Fruit fly (Drosophila melanogaster) whole organism, prepupa: Measurements from ENCODE around the gene CG4629.

ENCODE experiments used
- Blimp-1 ChIP-seq: fragments of 200-800 bp; sonication (Bioruptor generic); optimal IDR thresholded peaks from 3 replicates; lab custom pipeline; 2017; ENCODE audit warnings: missing biosample characterization, missing genetic modification characterization, mild to moderate bottlenecking, moderate library complexity, missing genetic modification reagents
- CG10631 ChIP-seq: fragments of 200-800 bp; sonication (Bioruptor generic); optimal IDR thresholded peaks from 2 replicates; lab custom pipeline; 2016; ENCODE audit warnings: missing biosample characterization, missing genetic modification characterization
- CG10669 ChIP-seq: fragments of 200-800 bp; sonication (Bioruptor generic); optimal IDR thresholded peaks from 3 replicates; lab custom pipeline; 2018; ENCODE audit warnings: missing biosample characterization, mild to moderate bottlenecking, missing genetic modification characterization, moderate library complexity
- CG11294 ChIP-seq: fragments of 200-800 bp; sonication (Bioruptor generic); IDR thresholded peaks from 2 replicates; pipeline ENCODE4 v1.3.6; 2022; ENCODE audit warnings: missing biosample characterization, missing genetic modification characterization
- CG11902 ChIP-seq: fragments of 200-800 bp; sonication (Bioruptor generic); optimal IDR thresholded peaks from 3 replicates; lab custom pipeline; 2016; ENCODE audit warnings: missing biosample characterization, missing genetic modification characterization
- CG15336 ChIP-seq: fragments of 200-800 bp; sonication (Bioruptor generic); IDR thresholded peaks from 2 replicates; pipeline ENCODE4 v1.3.6; 2022; ENCODE audit warnings: missing biosample characterization, missing genetic modification characterization
- CG16779 ChIP-seq: fragments of 200-800 bp; sonication (Bioruptor generic); optimal IDR thresholded peaks from 3 replicates; lab custom pipeline; 2017; ENCODE audit warnings: missing biosample characterization, mild to moderate bottlenecking, missing genetic modification characterization
- CG3032 ChIP-seq: fragments of 200-800 bp; optimal IDR thresholded peaks from 2 replicates; lab custom pipeline; 2019; ENCODE audit warnings: missing biosample characterization, mild to moderate bottlenecking, missing genetic modification characterization, moderate library complexity
- CG31627 ChIP-seq: fragments of 200-800 bp; sonication (Bioruptor generic); optimal IDR thresholded peaks from 3 replicates; lab custom pipeline; 2016; ENCODE audit warnings: missing biosample characterization, missing genetic modification characterization
- CG4318 ChIP-seq: fragments of 200-800 bp; sonication (Bioruptor generic); optimal IDR thresholded peaks from 3 replicates; lab custom pipeline; 2017; ENCODE audit warnings: missing biosample characterization, mild to moderate bottlenecking, missing genetic modification characterization
- CG6163 ChIP-seq: fragments of 200-800 bp; sonication (Bioruptor generic); IDR thresholded peaks from 3 replicates; pipeline ENCODE4 v1.3.6; 2022; ENCODE audit warnings: missing biosample characterization, missing genetic modification characterization
- CG6276 ChIP-seq: fragments of 200-800 bp; sonication (Bioruptor generic); optimal IDR thresholded peaks from 2 replicates; lab custom pipeline; 2017; ENCODE audit warnings: missing biosample characterization, mild to moderate bottlenecking, missing genetic modification characterization
- CG6808 ChIP-seq: fragments of 200-800 bp; sonication (Bioruptor generic); optimal IDR thresholded peaks from 3 replicates; lab custom pipeline; 2017; ENCODE audit warnings: missing biosample characterization, missing genetic modification characterization, mild to moderate bottlenecking, moderate library complexity, missing genetic modification reagents
- CG8319 ChIP-seq: fragments of 200-800 bp; sonication (Bioruptor generic); optimal IDR thresholded peaks from 3 replicates; lab custom pipeline; 2016; ENCODE audit warnings: missing biosample characterization, missing genetic modification characterization
- CG8632 ChIP-seq: fragments of 200-800 bp; sonication (Bioruptor generic); optimal IDR thresholded peaks from 3 replicates; lab custom pipeline; 2016; ENCODE audit warnings: missing biosample characterization, missing genetic modification characterization
- CG9139 ChIP-seq: fragments of 200-800 bp; sonication (Bioruptor generic); optimal IDR thresholded peaks from 3 replicates; lab custom pipeline; 2017; ENCODE audit warnings: missing biosample characterization, mild to moderate bottlenecking, missing genetic modification characterization
- Eip75B ChIP-seq: fragments of 200-800 bp; sonication (Bioruptor generic); optimal IDR thresholded peaks from 3 replicates; lab custom pipeline; 2016; ENCODE audit warnings: missing biosample characterization, missing genetic modification characterization
- Eip78C ChIP-seq: fragments of 200-800 bp; sonication (Bioruptor generic); peaks from one replicate; lab custom pipeline; 2016; ENCODE audit warnings: missing biosample characterization, missing genetic modification characterization
- Ets21C ChIP-seq: fragments of 200-800 bp; sonication (Bioruptor generic); optimal IDR thresholded peaks from 3 replicates; lab custom pipeline; 2016; ENCODE audit warnings: missing biosample characterization, missing genetic modification characterization
- Ets96B ChIP-seq: fragments of 200-800 bp; optimal IDR thresholded peaks from 2 replicates; lab custom pipeline; 2019; ENCODE audit warnings: missing biosample characterization, mild to moderate bottlenecking, missing genetic modification characterization, moderate library complexity
- Gug ChIP-seq: fragments of 200-800 bp; sonication (Bioruptor generic); IDR thresholded peaks from 2 replicates; pipeline ENCODE4 v1.3.6; 2022; ENCODE audit warnings: missing biosample characterization, missing genetic modification characterization
- Hr39 ChIP-seq: fragments of 200-800 bp; sonication (Bioruptor generic); optimal IDR thresholded peaks from 2 replicates; lab custom pipeline; 2016; ENCODE audit warnings: missing biosample characterization, missing genetic modification characterization
- Hr4 ChIP-seq: fragments of 200-800 bp; sonication (Bioruptor generic); optimal IDR thresholded peaks from 3 replicates; lab custom pipeline; 2016; ENCODE audit warnings: missing biosample characterization, missing genetic modification characterization
- Met ChIP-seq: fragments of 200-800 bp; sonication (Bioruptor generic); optimal IDR thresholded peaks from 3 replicates; lab custom pipeline; 2016; ENCODE audit warnings: missing biosample characterization, missing genetic modification characterization
- Smox ChIP-seq: fragments of 200-800 bp; sonication (Bioruptor generic); optimal IDR thresholded peaks from 3 replicates; lab custom pipeline; 2016; ENCODE audit warnings: missing biosample characterization, missing genetic modification characterization
- achi ChIP-seq: fragments of 200-800 bp; sonication (Bioruptor generic); optimal IDR thresholded peaks from 3 replicates; lab custom pipeline; 2016; ENCODE audit warnings: missing biosample characterization, missing genetic modification characterization
- acj6 ChIP-seq: fragments of 200-800 bp; sonication (Bioruptor generic); optimal IDR thresholded peaks from 3 replicates; lab custom pipeline; 2016; ENCODE audit warnings: missing biosample characterization, missing genetic modification characterization
- cyc ChIP-seq: fragments of 200-800 bp; sonication (Bioruptor generic); optimal IDR thresholded peaks from 3 replicates; lab custom pipeline; 2016; ENCODE audit warnings: missing biosample characterization, missing genetic modification characterization
- dac ChIP-seq: fragments of 200-800 bp; sonication (Bioruptor generic); optimal IDR thresholded peaks from 2 replicates; lab custom pipeline; 2017; ENCODE audit warnings: missing biosample characterization, mild to moderate bottlenecking, missing genetic modification characterization
- eg ChIP-seq: fragments of 200-800 bp; sonication (Bioruptor generic); IDR thresholded peaks from 3 replicates; pipeline ENCODE4 v1.3.6; 2022; ENCODE audit warnings: missing biosample characterization, missing genetic modification characterization
- esn ChIP-seq: fragments of 200-800 bp; sonication (Bioruptor generic); optimal IDR thresholded peaks from 2 replicates; lab custom pipeline; 2016; ENCODE audit warnings: missing biosample characterization, mild to moderate bottlenecking, missing genetic modification characterization, moderate library complexity
- fd85E ChIP-seq: fragments of 200-800 bp; sonication (Bioruptor generic); optimal IDR thresholded peaks from 3 replicates; lab custom pipeline; 2016; ENCODE audit warnings: missing biosample characterization, missing genetic modification characterization
- fkh ChIP-seq: fragments of 200-800 bp; sonication (Bioruptor generic); optimal IDR thresholded peaks from 3 replicates; lab custom pipeline; 2017; ENCODE audit warnings: missing biosample characterization, mild to moderate bottlenecking, missing genetic modification characterization, moderate library complexity
- lz ChIP-seq: fragments of 200-800 bp; sonication (Bioruptor generic); optimal IDR thresholded peaks from 3 replicates; lab custom pipeline; 2016; ENCODE audit warnings: missing biosample characterization, missing genetic modification characterization
- net ChIP-seq: fragments of 200-800 bp; sonication (Bioruptor generic); optimal IDR thresholded peaks from 3 replicates; lab custom pipeline; 2016; ENCODE audit warnings: missing biosample characterization, missing genetic modification characterization
- spab ChIP-seq: fragments of 200-800 bp; sonication (Bioruptor generic); optimal IDR thresholded peaks from 2 replicates; lab custom pipeline; 2017; ENCODE audit warnings: missing biosample characterization, mild to moderate bottlenecking, missing genetic modification characterization, missing genetic modification reagents
- svp ChIP-seq: fragments of 200-800 bp; sonication (Bioruptor generic); peaks from one replicate; lab custom pipeline; 2016; ENCODE audit warnings: missing biosample characterization, missing genetic modification characterization
- topi ChIP-seq: fragments of 200-800 bp; sonication (Bioruptor generic); optimal IDR thresholded peaks from 3 replicates; lab custom pipeline; 2016; ENCODE audit warnings: missing biosample characterization, missing genetic modification characterization

CG4629 gene

DNA sequence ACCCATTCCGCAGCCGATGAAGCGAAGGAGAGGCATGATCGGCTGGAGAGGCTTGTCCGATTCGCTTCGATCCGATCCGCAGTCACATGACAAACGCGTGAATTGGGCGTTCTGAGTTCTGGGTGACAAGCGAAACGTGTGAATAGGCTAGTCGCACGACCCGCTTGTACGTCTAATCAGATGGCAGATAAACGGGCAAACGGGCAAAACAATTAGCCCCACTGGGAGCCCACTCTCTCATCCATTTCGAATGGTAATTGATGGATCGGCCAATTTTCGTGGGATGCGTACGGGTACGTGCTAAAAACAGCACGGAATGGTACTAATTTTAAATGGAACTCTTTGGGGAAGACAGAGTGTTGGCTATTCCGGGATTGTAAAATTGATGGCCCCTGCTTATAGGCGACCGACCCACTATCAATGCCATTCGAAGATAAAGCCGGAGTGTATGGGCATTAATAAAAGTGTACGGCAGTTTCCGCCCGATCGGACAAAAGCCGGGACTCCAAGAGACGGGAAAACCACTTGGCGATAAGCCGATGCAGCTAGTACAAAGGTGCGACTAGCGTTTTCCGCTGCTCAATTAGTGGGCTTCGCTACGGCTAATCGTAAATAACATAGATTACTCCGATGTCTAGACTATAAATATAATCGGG is 25.3 kb upstream of the CG4629 start:
- TF ChIP-seq dac (GFP tag; lab: Kevin White, UChicago) (no peak), CG4318 (GFP tag; lab: Kevin White, UChicago) (no peak), Eip75B (GFP tag; lab: Kevin White, UChicago) (no peak), Hr39 (no peak), CG6808 (GFP tag; lab: Kevin White, UChicago) (no peak), cyc (GFP tag; lab: Kevin White, UChicago) (no peak), fd85E (GFP tag; lab: Kevin White, UChicago) (no peak), achi (GFP tag; lab: Kevin White, UChicago) (no peak), CG15336 (GFP tag; lab: Robert Waterston, UW) (no peak), CG11902 (GFP tag; lab: Kevin White, UChicago) (no peak), Ets96B (no peak), Ets21C (GFP tag; lab: Kevin White, UChicago) (no peak)

DNA sequence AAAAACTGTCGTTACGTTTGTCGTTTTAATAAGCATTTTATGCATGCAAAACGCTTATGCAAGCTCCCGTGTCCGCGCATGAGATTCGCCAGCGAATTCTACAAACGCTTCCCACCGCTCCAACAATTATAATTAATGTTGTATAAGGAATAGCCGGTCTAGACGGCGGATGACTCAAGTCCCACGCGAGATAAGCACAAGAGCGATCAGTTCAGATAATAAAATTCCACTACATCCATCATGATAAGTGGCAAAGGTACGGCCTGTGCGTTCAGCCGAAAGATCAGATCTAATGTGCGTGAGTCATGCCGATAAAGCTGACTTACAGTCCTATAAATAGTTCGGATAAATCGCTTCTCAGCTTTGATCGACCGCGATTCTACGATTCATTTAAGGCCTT is 24.2 kb upstream of the CG4629 start:
- peak; percentile 66 for TF ChIP-seq svp
- TF ChIP-seq Hr4 (GFP tag; lab: Kevin White, UChicago): no peak

DNA sequence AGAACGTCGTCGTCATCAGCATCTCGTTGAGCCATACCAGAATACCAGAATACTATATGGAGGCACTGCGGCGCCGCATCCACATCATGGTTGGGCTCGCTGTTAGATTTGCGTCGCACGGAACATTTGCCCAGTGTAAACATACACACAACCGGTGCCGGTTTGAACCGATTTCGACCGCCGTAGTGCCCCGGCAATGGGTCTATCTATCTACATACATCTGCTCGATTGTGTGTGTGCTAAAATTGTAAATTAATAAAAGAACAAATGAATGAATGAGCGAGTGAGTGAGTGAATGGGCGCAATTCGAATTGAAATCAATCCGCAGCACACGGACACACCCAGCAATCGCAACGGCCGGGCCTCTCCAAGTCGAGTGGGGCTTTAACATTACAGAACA is 23.1 kb upstream of the CG4629 start:
- TF ChIP-seq CG9139 (GFP tag; lab: Kevin White, UChicago) (no peak), CG16779 (tag; lab: Kevin White, UChicago) (peak; percentile 45), CG11294 (GFP tag; lab: Robert Waterston, UW) (no peak), net (GFP tag; lab: Kevin White, UChicago) (no peak), fd85E (GFP tag; lab: Kevin White, UChicago) (no peak), acj6 (GFP tag; lab: Kevin White, UChicago) (no peak), CG11902 (GFP tag; lab: Kevin White, UChicago) (no peak), CG6163 (no peak), CG8632 (GFP tag; lab: Kevin White, UChicago) (no peak), fkh (peak; percentile 82), svp (peak; percentile 2), Smox (GFP tag; lab: Kevin White, UChicago) (no peak)

DNA sequence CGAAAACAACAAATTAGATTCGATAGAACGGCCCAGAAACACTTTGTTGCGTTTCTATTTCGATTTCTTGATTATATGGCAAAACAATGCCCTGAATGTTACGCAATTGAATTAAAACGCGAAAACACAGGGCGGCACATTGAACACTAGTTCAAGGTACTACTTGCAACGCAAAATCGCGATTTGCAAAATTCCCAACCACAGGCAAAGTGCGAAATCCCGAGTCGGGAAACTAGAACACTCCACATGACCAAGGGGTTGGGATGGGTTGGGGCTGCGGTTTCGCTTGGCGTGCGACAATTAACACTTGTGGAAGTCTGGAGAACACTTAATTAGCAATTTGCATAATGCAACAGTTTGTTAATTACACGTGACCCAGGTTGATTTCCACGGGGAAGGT is 22.0 kb upstream of the CG4629 start:
- TF ChIP-seq CG10631 (GFP tag; lab: Kevin White, UChicago): no peak
- TF ChIP-seq CG10669 (GFP tag; lab: Kevin White, UChicago): peak; percentile 5

DNA sequence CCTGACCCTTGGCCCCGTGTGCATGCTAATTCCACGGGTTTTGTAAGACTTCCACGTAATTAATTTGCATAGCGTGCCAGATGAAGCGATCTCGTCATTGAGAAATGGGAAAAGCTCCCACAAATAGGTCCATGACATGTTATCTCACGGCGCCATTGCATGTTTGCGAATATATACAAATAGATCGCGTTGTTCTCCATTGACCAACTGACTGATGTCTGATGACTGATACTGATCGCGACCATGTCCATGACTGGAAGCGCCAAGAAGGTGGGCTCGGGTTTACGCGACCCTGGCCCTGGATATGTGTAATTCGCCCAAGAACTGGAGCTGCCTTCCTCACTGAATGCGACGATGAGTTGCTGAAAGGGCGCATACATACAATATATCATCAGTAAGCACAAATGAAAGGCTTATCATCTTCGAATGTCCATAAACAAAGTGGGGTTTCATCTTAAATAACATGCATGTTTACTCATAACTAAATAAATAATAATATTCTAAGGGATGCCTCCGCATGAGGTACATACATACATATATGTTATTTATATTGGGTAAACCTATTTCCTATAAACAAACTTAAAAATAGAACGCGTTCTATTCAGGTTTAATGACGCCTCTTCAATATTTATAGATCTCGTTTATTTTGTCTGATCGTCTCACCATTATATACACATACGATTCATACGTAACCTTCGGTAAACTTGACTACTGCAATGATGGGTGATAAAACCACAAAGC is 20.9 kb upstream of the CG4629 start:
- TF ChIP-seq topi (no peak), CG4318 (GFP tag; lab: Kevin White, UChicago) (no peak), Ets21C (GFP tag; lab: Kevin White, UChicago) (no peak), net (GFP tag; lab: Kevin White, UChicago) (no peak), CG16779 (tag; lab: Kevin White, UChicago) (no peak), fkh (peak; percentile 82), spab (GFP tag; lab: Kevin White, UChicago) (no peak), CG3032 (tag; lab: Kevin White, UChicago) (no peak), eg (GFP tag; lab: Robert Waterston, UW) (no peak), CG11902 (GFP tag; lab: Kevin White, UChicago) (no peak), CG11294 (GFP tag; lab: Robert Waterston, UW) (no peak), CG6163 (no peak), Eip78C (GFP tag; lab: Kevin White, UChicago) (peak; percentile 40), CG10669 (GFP tag; lab: Kevin White, UChicago) (no peak), CG6276 (GFP tag; lab: Kevin White, UChicago) (no peak), CG31627 (GFP tag; lab: Kevin White, UChicago) (no peak), svp (peak; percentile 72), Gug (GFP tag; lab: Robert Waterston, UW) (no peak), Smox (GFP tag; lab: Kevin White, UChicago) (no peak), lz (GFP tag; lab: Kevin White, UChicago) (no peak), Blimp-1 (GFP tag; lab: Kevin White, UChicago) (no peak), esn (no peak), Met (GFP tag; lab: Kevin White, UChicago) (no peak), CG8632 (GFP tag; lab: Kevin White, UChicago) (no peak), CG8319 (GFP tag; lab: Kevin White, UChicago) (no peak), acj6 (GFP tag; lab: Kevin White, UChicago) (no peak), CG15336 (GFP tag; lab: Robert Waterston, UW) (no peak)
